Fruit fly (Drosophila melanogaster) whole organism, embryonic: ENCODE results near the gene CG15773.

Experiments used
- ATbp ChIP-seq: fragments of 200-800 bp; sonication (Bioruptor generic); optimal IDR thresholded peaks from 2 replicates; lab custom pipeline; 2017; ENCODE audit warnings: missing biosample characterization, mild to moderate bottlenecking, missing genetic modification characterization, missing genetic modification reagents
- CG10147 ChIP-seq: fragments of 200-800 bp; sonication (Bioruptor generic); optimal IDR thresholded peaks from 2 replicates; lab custom pipeline; 2019; ENCODE audit warnings: missing biosample characterization, mild to moderate bottlenecking, missing genetic modification characterization, moderate library complexity
- CG10366 ChIP-seq: fragments of 200-800 bp; sonication (Bioruptor generic); IDR thresholded peaks from 2 replicates; pipeline ENCODE4 v1.3.6; 2022; ENCODE audit warnings: missing biosample characterization, missing genetic modification characterization
- CG11504 ChIP-seq: fragments of 200-800 bp; sonication (Bioruptor generic); optimal IDR thresholded peaks from 3 replicates; lab custom pipeline; 2019; ENCODE audit warnings: missing biosample characterization, mild to moderate bottlenecking, missing genetic modification characterization, moderate library complexity
- CG11695 ChIP-seq: fragments of 200-800 bp; sonication (Bioruptor generic); IDR thresholded peaks from 3 replicates; pipeline ENCODE4 v1.3.6; 2022; ENCODE audit warnings: missing biosample characterization, missing genetic modification characterization
- CG12744 ChIP-seq: fragments of 200-800 bp; sonication (Bioruptor generic); optimal IDR thresholded peaks from 2 replicates; lab custom pipeline; 2016; ENCODE audit warnings: missing biosample characterization, missing genetic modification characterization
- CG15269 ChIP-seq: fragments of 200-800 bp; sonication (Bioruptor generic); optimal IDR thresholded peaks from 2 replicates; lab custom pipeline; 2018; ENCODE audit warnings: missing biosample characterization, mild to moderate bottlenecking, missing genetic modification characterization, moderate library complexity
- CG15479 ChIP-seq: fragments of 200-800 bp; sonication (Bioruptor generic); optimal IDR thresholded peaks from 3 replicates; lab custom pipeline; 2019; ENCODE audit warnings: missing biosample characterization, mild to moderate bottlenecking, missing genetic modification characterization, moderate library complexity
- CG16779 ChIP-seq: fragments of 200-800 bp; sonication (Bioruptor generic); IDR thresholded peaks from 2 replicates; pipeline ENCODE4 v1.3.6; 2022; ENCODE audit warnings: missing biosample characterization, missing genetic modification characterization
- CG17385 ChIP-seq: fragments of 200-800 bp; sonication (Bioruptor generic); optimal IDR thresholded peaks from 3 replicates; lab custom pipeline; 2018; ENCODE audit warnings: missing biosample characterization, mild to moderate bottlenecking, missing genetic modification characterization
- CG17612 ChIP-seq: fragments of 200-800 bp; sonication (Bioruptor generic); IDR thresholded peaks from 2 replicates; pipeline ENCODE4 v1.3.6; 2022; ENCODE audit warnings: missing biosample characterization, missing genetic modification characterization
- CG18599 ChIP-seq: fragments of 200-800 bp; sonication (Bioruptor generic); optimal IDR thresholded peaks from 3 replicates; lab custom pipeline; 2017; ENCODE audit warnings: missing biosample characterization, missing genetic modification characterization, mild to moderate bottlenecking, moderate library complexity, missing genetic modification reagents
- CG18619 ChIP-seq: fragments of 200-800 bp; sonication (Bioruptor generic); optimal IDR thresholded peaks from 3 replicates; lab custom pipeline; 2017; ENCODE audit warnings: missing biosample characterization, mild to moderate bottlenecking, missing genetic modification characterization
- CG2129 ChIP-seq: fragments of 200-800 bp; sonication (Bioruptor generic); IDR thresholded peaks from 2 replicates; pipeline ENCODE4 v1.3.6; 2022; ENCODE audit warnings: missing biosample characterization, missing genetic modification characterization; ENCODE audit not compliant: partially characterized antibody
- CG2199 ChIP-seq: fragments of 200-800 bp; sonication (Bioruptor generic); IDR thresholded peaks from 3 replicates; pipeline ENCODE4 v1.3.6; 2022; ENCODE audit warnings: missing biosample characterization, missing genetic modification characterization
- CG34224 ChIP-seq: fragments of 200-800 bp; sonication (Bioruptor generic); IDR thresholded peaks from 3 replicates; pipeline ENCODE4 v1.3.6; 2022; ENCODE audit warnings: missing biosample characterization, missing genetic modification characterization; ENCODE audit not compliant: partially characterized antibody
- CG3838 ChIP-seq: fragments of 200-800 bp; sonication (Bioruptor generic); optimal IDR thresholded peaks from 3 replicates; lab custom pipeline; 2016; ENCODE audit warnings: missing biosample characterization, missing genetic modification characterization
- CG4617 ChIP-seq: fragments of 200-800 bp; sonication (Bioruptor generic); optimal IDR thresholded peaks from 3 replicates; lab custom pipeline; 2016; ENCODE audit warnings: missing biosample characterization, missing genetic modification characterization, borderline replicate concordance
- CG6689 ChIP-seq: fragments of 200-800 bp; sonication (Bioruptor generic); IDR thresholded peaks from 2 replicates; pipeline ENCODE4 v1.3.6; 2022; ENCODE audit warnings: missing biosample characterization, missing genetic modification characterization
- CG7745 ChIP-seq: fragments of 200-800 bp; sonication (Bioruptor generic); optimal IDR thresholded peaks from 2 replicates; lab custom pipeline; 2018; ENCODE audit warnings: missing biosample characterization, mild to moderate bottlenecking, missing genetic modification characterization, moderate library complexity
- CG7963 ChIP-seq: fragments of 200-800 bp; sonication (Bioruptor generic); IDR thresholded peaks from 3 replicates; pipeline ENCODE4 v1.3.6; 2022; ENCODE audit warnings: missing biosample characterization, missing genetic modification characterization; ENCODE audit not compliant: partially characterized antibody
- Dll ChIP-seq: fragments of 200-800 bp; sonication (Bioruptor generic); IDR thresholded peaks from 4 replicates; pipeline ENCODE4 v1.3.6; 2022; ENCODE audit warnings: missing biosample characterization, missing genetic modification characterization; ENCODE audit not compliant: partially characterized antibody
- Drgx ChIP-seq: fragments of 200-800 bp; sonication (Bioruptor generic); IDR thresholded peaks from 2 replicates; pipeline ENCODE4 v1.3.6; 2022; ENCODE audit warnings: missing biosample characterization, missing genetic modification characterization
- E2f1 ChIP-seq: fragments of 200-800 bp; sonication (Bioruptor generic); IDR thresholded peaks from 2 replicates; pipeline ENCODE4 v1.3.6; 2022; ENCODE audit warnings: missing biosample characterization, missing genetic modification characterization
- Hsf ChIP-seq: fragments of 200-800 bp; sonication (Bioruptor generic); optimal IDR thresholded peaks from 3 replicates; lab custom pipeline; 2016; ENCODE audit warnings: missing biosample characterization, missing genetic modification characterization
- NfI ChIP-seq: fragments of 200-800 bp; sonication (Bioruptor generic); optimal IDR thresholded peaks from 3 replicates; lab custom pipeline; 2018; ENCODE audit warnings: missing biosample characterization, mild to moderate bottlenecking, missing genetic modification characterization, moderate library complexity
- ato ChIP-seq: fragments of 200-800 bp; sonication (Bioruptor generic); IDR thresholded peaks from 2 replicates; pipeline ENCODE4 v1.3.6; 2022; ENCODE audit warnings: missing biosample characterization, missing genetic modification characterization; ENCODE audit not compliant: partially characterized antibody
- az2 ChIP-seq: fragments of 200-800 bp; sonication (Bioruptor generic); optimal IDR thresholded peaks from 3 replicates; lab custom pipeline; 2016; ENCODE audit warnings: missing biosample characterization, missing genetic modification characterization
- chinmo ChIP-seq: fragments of 200-800 bp; sonication (Bioruptor generic); IDR thresholded peaks from 4 replicates; pipeline ENCODE4 v1.3.6; 2022; ENCODE audit warnings: missing biosample characterization, missing genetic modification characterization; ENCODE audit not compliant: partially characterized antibody
- dan ChIP-seq: fragments of 200-800 bp; sonication (Bioruptor generic); IDR thresholded peaks from 2 replicates; pipeline ENCODE4 v1.3.6; 2022; ENCODE audit warnings: missing biosample characterization, missing genetic modification characterization
- disco-r ChIP-seq: fragments of 200-800 bp; sonication (Bioruptor generic); optimal IDR thresholded peaks from 2 replicates; lab custom pipeline; 2016; ENCODE audit warnings: missing biosample characterization, missing genetic modification characterization
- ewg ChIP-seq: fragments of 200-800 bp; sonication (Bioruptor generic); optimal IDR thresholded peaks from 3 replicates; lab custom pipeline; 2017; ENCODE audit warnings: mild to moderate bottlenecking, missing biosample characterization, missing genetic modification reagents, missing genetic modification characterization
- exex ChIP-seq: fragments of 200-800 bp; sonication (Bioruptor generic); optimal IDR thresholded peaks from 4 replicates; lab custom pipeline; 2018; ENCODE audit warnings: missing biosample characterization, mild to moderate bottlenecking, missing genetic modification characterization, moderate library complexity
- fd102C ChIP-seq: fragments of 200-800 bp; sonication (Bioruptor generic); optimal IDR thresholded peaks from 2 replicates; lab custom pipeline; 2018; ENCODE audit warnings: missing biosample characterization, mild to moderate bottlenecking, missing genetic modification characterization, moderate library complexity
- fd96Cb ChIP-seq: fragments of 200-800 bp; sonication (Bioruptor generic); optimal IDR thresholded peaks from 2 replicates; lab custom pipeline; 2018; ENCODE audit warnings: missing biosample characterization, mild to moderate bottlenecking, missing genetic modification characterization, moderate library complexity
- gce ChIP-seq: fragments of 200-800 bp; sonication (Bioruptor generic); IDR thresholded peaks from 3 replicates; pipeline ENCODE4 v1.3.6; 2022; ENCODE audit warnings: missing biosample characterization, missing genetic modification characterization
- hbn ChIP-seq: fragments of 200-800 bp; sonication (Bioruptor generic); IDR thresholded peaks from 2 replicates; pipeline ENCODE4 v1.3.6; 2022; ENCODE audit warnings: missing biosample characterization, missing genetic modification characterization; ENCODE audit not compliant: partially characterized antibody
- klu ChIP-seq: fragments of 200-800 bp; sonication (Bioruptor generic); IDR thresholded peaks from 2 replicates; pipeline ENCODE4 v1.3.6; 2022; ENCODE audit warnings: missing biosample characterization, missing genetic modification characterization
- lab ChIP-seq: fragments of 200-800 bp; sonication (Bioruptor generic); optimal IDR thresholded peaks from 3 replicates; lab custom pipeline; 2017; ENCODE audit warnings: missing biosample characterization, missing genetic modification characterization, mild to moderate bottlenecking, moderate library complexity, missing genetic modification reagents
- phol ChIP-seq: fragments of 200-800 bp; sonication (Bioruptor generic); optimal IDR thresholded peaks from 3 replicates; lab custom pipeline; 2018; ENCODE audit warnings: missing biosample characterization, mild to moderate bottlenecking, missing genetic modification characterization, moderate library complexity
- schlank ChIP-seq: fragments of 200-800 bp; sonication (Bioruptor generic); optimal IDR thresholded peaks from 2 replicates; lab custom pipeline; 2018; ENCODE audit warnings: missing biosample characterization, mild to moderate bottlenecking, missing genetic modification characterization
- shn ChIP-seq: fragments of 200-800 bp; sonication (Bioruptor generic); optimal IDR thresholded peaks from 3 replicates; lab custom pipeline; 2016; ENCODE audit warnings: missing biosample characterization, missing genetic modification characterization
- slp2 ChIP-seq: fragments of 200-800 bp; sonication (Bioruptor generic); optimal IDR thresholded peaks from 2 replicates; lab custom pipeline; 2016; ENCODE audit warnings: missing biosample characterization, missing genetic modification characterization
- sna ChIP-seq: fragments of 200-800 bp; sonication (Bioruptor generic); IDR thresholded peaks from 2 replicates; pipeline ENCODE4 v1.3.6; 2022; ENCODE audit warnings: missing biosample characterization, missing genetic modification characterization; ENCODE audit not compliant: partially characterized antibody
- ssp ChIP-seq: fragments of 200-800 bp; sonication (Bioruptor generic); IDR thresholded peaks from 2 replicates; pipeline ENCODE4 v1.3.6; 2022; ENCODE audit warnings: missing biosample characterization, missing genetic modification characterization
- twi ChIP-seq: fragments of 200-800 bp; optimal IDR thresholded peaks from 2 replicates; lab custom pipeline; 2019; ENCODE audit warnings: missing biosample characterization, mild to moderate bottlenecking, missing genetic modification characterization, moderate library complexity
- wdn ChIP-seq: fragments of 200-800 bp; sonication (Bioruptor generic); IDR thresholded peaks from 2 replicates; pipeline ENCODE4 v1.3.6; 2022; ENCODE audit warnings: missing biosample characterization, missing genetic modification characterization
- z ChIP-seq: fragments of 200-800 bp; sonication (Bioruptor generic); IDR thresholded peaks from 3 replicates; pipeline ENCODE4 v1.3.6; 2022; ENCODE audit warnings: missing biosample characterization, missing genetic modification characterization

CG15773 gene

DNA sequence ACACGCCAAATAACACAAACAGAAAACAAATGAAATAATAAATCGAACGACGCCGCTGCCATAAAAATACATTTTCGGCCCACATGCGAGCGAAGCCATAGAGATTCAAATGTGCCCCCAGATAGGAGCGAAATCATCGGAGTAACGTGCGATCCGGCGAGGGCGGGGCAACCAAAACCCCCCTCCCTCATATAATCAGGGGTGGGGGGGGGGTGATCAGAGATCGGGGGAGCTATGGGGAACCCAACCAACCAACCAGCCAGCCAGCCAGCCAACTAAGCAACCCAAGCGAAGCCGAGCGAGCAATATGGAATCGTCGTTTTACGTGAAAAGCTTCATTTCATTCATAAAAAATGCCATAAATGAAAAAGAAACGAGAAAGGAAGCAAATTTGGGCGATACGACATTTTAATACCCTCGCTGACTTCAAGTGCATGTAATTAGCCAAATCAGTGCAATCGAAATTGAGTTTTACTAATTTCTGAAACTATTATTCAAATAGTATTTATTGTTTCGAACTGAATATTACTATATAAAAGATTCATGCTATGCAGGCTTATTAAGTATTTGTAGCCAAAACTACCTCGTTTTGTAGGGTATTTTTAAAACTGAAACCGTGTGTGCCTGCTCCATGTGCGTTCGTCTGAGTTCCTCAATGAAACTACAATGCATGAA lies 32.6 kb upstream of the CG15773 start (continued):
- TF ChIP-seq CG34224 (no peak), CG4617 (GFP tag; lab: Kevin White, UChicago) (peak; percentile 7), fd102C (GFP tag; lab: Kevin White, UChicago) (no peak), CG7745 (tag; lab: Kevin White, UChicago) (no peak), ato (no peak), ewg (GFP tag; lab: Kevin White, UChicago) (peak; percentile 52), dan (no peak), CG11695 (peak; percentile 52; the same call in 2 of the 3 replicates), fd96Cb (tag; lab: Kevin White, UChicago) (peak; percentile 78), klu (GFP tag; lab: Robert Waterston, UW) (no peak), E2f1 (GFP tag; lab: Robert Waterston, UW) (peak; percentile 52; the same call in 1 of the 2 replicates), phol (tag; lab: Kevin White, UChicago) (peak; percentile 75), gce (GFP tag; lab: Robert Waterston, UW) (no peak), Hsf (peak; percentile 44), CG12744 (GFP tag; lab: Kevin White, UChicago) (no peak), CG16779 (GFP tag; lab: Robert Waterston, UW) (no peak), schlank (tag; lab: Kevin White, UChicago) (no peak), CG15479 (no peak), CG7963 (GFP tag; lab: Robert Waterston, UW) (no peak), CG3838 (GFP tag; lab: Kevin White, UChicago) (no peak), CG2199 (0 out of 3 replicates have a peak, but pooled peaks have one; percentile 36), CG18619 (GFP tag; lab: Kevin White, UChicago) (peak; percentile 33), NfI (peak; percentile 52), twi (tag; lab: Kevin White, UChicago) (no peak), disco-r (GFP tag; lab: Kevin White, UChicago) (no peak), CG2129 (no peak), Drgx (GFP tag; lab: Robert Waterston, UW) (peak; percentile 38), CG18599 (GFP tag; lab: Kevin White, UChicago) (peak; percentile 54), lab (GFP tag; lab: Kevin White, UChicago) (peak; percentile 77), CG15269 (tag; lab: Kevin White, UChicago) (peak; percentile 57), slp2 (GFP tag; lab: Kevin White, UChicago) (peak; percentile 42), CG17385 (GFP tag; lab: Kevin White, UChicago) (peak; percentile 45), chinmo (GFP tag; lab: Robert Waterston, UW) (no peak), sna (no peak), hbn (GFP tag; lab: Robert Waterston, UW) (no peak), exex (tag; lab: Kevin White, UChicago) (no peak), CG17612 (GFP tag; lab: Robert Waterston, UW) (no peak), wdn (GFP tag; lab: Robert Waterston, UW) (no peak), z (GFP tag; lab: Robert Waterston, UW) (no peak), CG10366 (GFP tag; lab: Robert Waterston, UW) (peak; percentile 57), CG6689 (GFP tag; lab: Robert Waterston, UW) (peak; percentile 70), CG11504 (peak; percentile 79), az2 (GFP tag; lab: Kevin White, UChicago) (peak; percentile 43), ssp (0 out of 2 replicates have a peak, but pooled peaks have one; percentile 33), Dll (no peak), ATbp (GFP tag; lab: Kevin White, UChicago) (peak; percentile 74), CG10147 (GFP tag; lab: Kevin White, UChicago) (peak; percentile 50), shn (no peak)
